Worm (Caenorhabditis elegans) whole organism, L1 larva: Measurements from ENCODE around the gene pqn-22.

Experiments used
- ceh-63 ChIP-seq: fragments of 200-800 bp; sonication (Bioruptor generic); optimal IDR thresholded peaks from 2 replicates; lab custom pipeline; 2018; ENCODE audit warnings: mild to moderate bottlenecking, missing genetic modification characterization, missing compliant biosample characterization
- ceh-82 ChIP-seq, 3 experiments: fragments of 150-350 bp in 1 of 3; sonication (generic microtip) in 2 of 3; optimal IDR thresholded peaks; 2 replicates each; lab custom pipeline; 2014 to 2017; ENCODE audit warnings: missing biosample characterization in 3 of 3, missing genetic modification characterization in 3 of 3
- lin-39 ChIP-seq: fragments of 150-350 bp; optimal IDR thresholded peaks from 2 replicates; lab custom pipeline; 2014; ENCODE audit warnings: missing biosample characterization, missing genetic modification reagents, missing genetic modification characterization
- lsy-2 ChIP-seq, 2 experiments: fragments of 150-350 bp; optimal IDR thresholded peaks; 2 replicates each; lab custom pipeline; 2014; ENCODE audit warnings: missing biosample characterization in 2 of 2, missing genetic modification characterization in 2 of 2
- nhr-11 ChIP-seq: fragments of 150-350 bp; optimal IDR thresholded peaks from 2 replicates; lab custom pipeline; 2014; ENCODE audit warnings: missing biosample characterization, missing genetic modification characterization
- nhr-20 ChIP-seq: sonication (generic microtip); optimal IDR thresholded peaks from 2 replicates; lab custom pipeline; 2016; ENCODE audit warnings: mild to moderate bottlenecking, missing genetic modification characterization, missing compliant biosample characterization
- skn-1 ChIP-seq: fragments of 150-350 bp; optimal IDR thresholded peaks from 2 replicates; lab custom pipeline; 2014; ENCODE audit warnings: missing biosample characterization, missing genetic modification characterization
- snpc-4 ChIP-seq: fragments of 150-350 bp; optimal IDR thresholded peaks from 2 replicates; lab custom pipeline; 2014; ENCODE audit warnings: missing biosample characterization, missing genetic modification characterization
- sox-4 ChIP-seq: sonication (generic microtip); optimal IDR thresholded peaks from 2 replicates; lab custom pipeline; 2016; ENCODE audit warnings: missing genetic modification characterization, missing compliant biosample characterization
- unc-62 ChIP-seq: fragments of 150-350 bp; optimal IDR thresholded peaks from 2 replicates; lab custom pipeline; 2014; ENCODE audit warnings: missing biosample characterization, missing genetic modification reagents, missing genetic modification characterization
- unc-86 ChIP-seq: sonication (generic microtip); optimal IDR thresholded peaks from 2 replicates; lab custom pipeline; 2016; ENCODE audit warnings: missing genetic modification characterization, missing compliant biosample characterization
- zag-1 ChIP-seq: fragments of 150-350 bp; optimal IDR thresholded peaks from 2 replicates; lab custom pipeline; 2014; ENCODE audit warnings: missing biosample characterization, missing genetic modification characterization

DNA sequence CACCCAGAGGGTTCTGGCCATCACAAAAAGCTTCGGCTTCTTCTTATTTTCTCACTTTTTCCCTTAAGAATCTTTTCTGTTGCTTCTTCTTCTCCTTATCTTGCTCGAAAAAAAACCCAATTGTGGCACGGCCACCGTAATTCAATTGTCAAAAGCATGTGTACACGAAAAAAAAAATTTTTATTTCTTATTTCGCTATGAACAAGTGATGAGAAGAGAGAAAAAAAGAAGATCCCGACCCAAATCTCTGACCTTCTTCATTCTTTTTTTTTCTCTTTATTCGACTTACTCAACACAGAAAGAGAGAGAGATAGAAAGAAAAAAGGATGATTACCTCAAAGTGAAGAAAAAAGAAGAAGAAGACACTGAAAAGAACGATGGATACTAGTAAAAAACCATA lies 27.5 kb upstream of the pqn-22 start:
- TF ChIP-seq lin-39 (tag; lab: Kevin White, UChicago) (no peak), ceh-82 (tag; optimal IDR thresholded peaks at IDR 0.05; lab: Kevin White, UChicago) (no peak), lsy-2 (tag; optimal IDR thresholded peaks at IDR 0.05; lab: Kevin White, UChicago) (peak in 1 of 2 experiments; percentile 33), zag-1 (tag; lab: Kevin White, UChicago) (no peak), nhr-20 (tag; lab: Kevin White, UChicago) (no peak), nhr-11 (tag; lab: Kevin White, UChicago) (no peak), unc-86 (tag; lab: Kevin White, UChicago) (no peak), sox-4 (tag; lab: Kevin White, UChicago) (no peak), skn-1 (tag; lab: Kevin White, UChicago) (no peak), snpc-4 (tag; lab: Kevin White, UChicago) (no peak), unc-62 (GFP tag; lab: Kevin White, UChicago) (no peak), ceh-63 (no peak)
